Fruit fly (Drosophila melanogaster) whole organism: Measurements from ENCODE around the gene CG3808.

ENCODE experiments used
- CG8478 ChIP-seq: fragments of >200 bp; optimal IDR thresholded peaks from 2 replicates; lab custom pipeline; 2018; ENCODE audit warnings: inconsistent platforms
- EcR ChIP-seq, 2 experiments: fragments of >200 bp; optimal IDR thresholded peaks; 2 replicates each; lab custom pipeline; 2017; ENCODE audit warnings: missing biosample characterization in 2 of 2, missing genetic modification characterization in 2 of 2, missing genetic modification reagents in 2 of 2
- usp ChIP-seq: fragments of >200 bp; optimal IDR thresholded peaks from 2 replicates; lab custom pipeline; 2017; ENCODE audit warnings: missing biosample characterization, missing genetic modification characterization, mixed read lengths

- TF ChIP-seq EcR (GFP tag; optimal IDR thresholded peaks at IDR 0.05; lab: Kevin White, UChicago), result no peak
- no peak for TF ChIP-seq usp (GFP tag; lab: Kevin White, UChicago)
- no peak for TF ChIP-seq CG8478 (lab: Kevin White, UChicago)
These were observed 2.1 kb downstream of the CG3808 start for dm6 chr3L:18998284-18998830.
